Worm (Caenorhabditis elegans) whole organism, early embryonic: Measurements from ENCODE around the gene ZC204.13.

Experiments
- ama-1 ChIP-seq: fragments of 150-350 bp; optimal IDR thresholded peaks from 2 replicates; lab custom pipeline; 2014
- ceh-13 ChIP-seq: fragments of 200-800 bp; sonication (Bioruptor generic); optimal IDR thresholded peaks from 2 replicates; lab custom pipeline; 2018; ENCODE audit warnings: mild to moderate bottlenecking, missing genetic modification characterization, missing compliant biosample characterization
- flt-1 ChIP-seq: fragments of 200-800 bp; sonication (Bioruptor generic); IDR thresholded peaks from 2 replicates; pipeline ENCODE4 v1.3.6; 2022; ENCODE audit warnings: missing genetic modification characterization, missing compliant biosample characterization
- hnd-1 ChIP-seq: sonication (generic microtip); optimal IDR thresholded peaks from 2 replicates; lab custom pipeline; 2016; ENCODE audit warnings: missing genetic modification characterization, missing compliant biosample characterization
- scrt-1 ChIP-seq: fragments of 200-800 bp; sonication (Bioruptor generic); IDR thresholded peaks from 2 replicates; pipeline ENCODE4 v1.3.6; 2022; ENCODE audit warnings: missing genetic modification characterization, missing compliant biosample characterization
- tra-4 ChIP-seq: sonication (generic microtip); optimal IDR thresholded peaks from 2 replicates; lab custom pipeline; 2017; ENCODE audit warnings: missing genetic modification characterization, missing compliant biosample characterization

DNA sequence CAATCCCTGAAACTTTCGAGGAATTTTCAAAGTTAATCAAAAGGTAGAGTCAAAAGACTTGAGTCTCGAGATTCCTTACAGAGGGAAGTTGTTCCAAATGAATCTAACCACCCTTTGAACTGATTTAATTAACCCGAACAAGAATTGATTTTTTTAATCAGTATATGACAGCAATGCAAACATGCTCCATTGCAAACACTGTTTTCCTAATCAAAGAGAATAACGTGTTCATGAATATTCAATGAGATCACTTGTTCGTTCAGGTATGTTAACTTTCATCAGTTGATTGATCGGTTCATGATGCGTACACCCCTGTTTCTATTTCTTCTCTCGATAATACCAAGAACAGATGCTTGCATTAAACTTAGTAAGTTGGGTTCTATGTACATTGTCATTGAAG is 35.1 kb downstream of the ZC204.13 start, which contains the start of gene C08E3.14:
- no peak for TF ChIP-seq flt-1
- TF ChIP-seq hnd-1 (tag; lab: Kevin White, UChicago): no peak
- no peak for TF ChIP-seq ama-1 (lab: Kevin White, UChicago)
- TF ChIP-seq scrt-1 (GFP tag; lab: Robert Waterston, UW): no peak
- no peak for TF ChIP-seq tra-4 (tag; lab: Kevin White, UChicago)
- TF ChIP-seq ceh-13 (GFP tag; lab: Kevin White, UChicago): no peak
